Worm (Caenorhabditis elegans): Measurements from ENCODE around the gene ZK1037.6.

Gene ZK1037.6

DNA sequence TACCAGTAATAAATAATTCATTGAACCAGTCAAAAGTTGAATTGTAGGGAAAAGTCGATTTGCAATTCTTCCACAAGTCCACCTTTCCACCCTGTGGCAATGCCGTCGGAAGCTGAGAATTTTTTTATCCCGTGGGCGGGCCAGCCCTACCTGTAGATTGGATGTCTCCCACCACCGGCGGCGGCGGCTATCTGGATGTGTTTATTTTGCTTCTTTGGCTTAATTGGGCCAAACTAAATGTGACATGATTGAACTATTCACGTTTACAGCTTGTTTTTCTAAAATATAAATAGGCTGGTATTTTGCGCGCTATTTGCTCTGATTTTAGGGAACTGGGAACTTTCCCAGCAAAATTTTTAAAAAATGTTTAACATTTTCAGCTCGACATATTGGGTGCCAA is 16.9 kb upstream of the ZK1037.6 start, which contains the start of gene wrt-8:
TSS of gene wrt-8 (minus strand) at position 101 of the 400 bp plus-strand sequence.
- TF ChIP-seq mep-1 (tag; optimal IDR thresholded peaks at IDR 0.05): no peak
- TF ChIP-seq fkh-10 (GFP tag; optimal IDR thresholded peaks at IDR 0.05): no peak
- no peak for TF ChIP-seq lsy-2 (tag; optimal IDR thresholded peaks at IDR 0.05)
- no peak for TF ChIP-seq C34B4.2 (tag; optimal IDR thresholded peaks at IDR 0.05)
- TF ChIP-seq Y116A8C.19 (tag; optimal IDR thresholded peaks at IDR 0.05; ENCODE audit: borderline replicate concordance): no peak
- TF ChIP-seq zag-1 (tag; optimal IDR thresholded peaks at IDR 0.05): no peak
- no peak for TF ChIP-seq mdl-1 (tag; optimal IDR thresholded peaks at IDR 0.05)

DNA sequence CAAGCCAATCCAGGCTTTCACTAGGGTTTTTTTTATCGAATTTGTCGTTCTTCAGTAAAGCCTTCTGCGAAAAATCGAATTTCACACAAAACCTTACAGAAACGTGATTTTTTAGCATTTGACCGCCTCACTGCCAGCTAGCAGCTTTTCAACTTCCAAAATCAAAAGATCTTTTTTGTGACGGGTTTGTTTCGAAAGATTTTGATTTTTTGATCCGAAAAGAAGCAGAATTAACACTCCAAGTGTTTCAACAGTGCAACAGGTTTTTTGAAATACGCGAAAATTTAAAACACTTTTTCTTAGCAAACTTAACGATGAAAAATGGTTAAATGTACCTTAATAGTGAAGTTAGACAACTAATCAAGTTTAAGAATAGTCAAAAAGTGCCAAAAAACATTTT is 13.8 kb upstream of the ZK1037.6 start, which contains the start of gene clec-229:
TSS of gene clec-229 (minus strand) at position 101 of the 400 bp plus-strand sequence.
- TF ChIP-seq nhr-71 (tag; optimal IDR thresholded peaks at IDR 0.05) (no peak), nhr-76 (tag; optimal IDR thresholded peaks at IDR 0.05) (no peak), zip-4 (GFP tag; optimal IDR thresholded peaks at IDR 0.05) (no peak), ztf-11 (tag; optimal IDR thresholded peaks at IDR 0.05) (no peak), sox-4 (tag; optimal IDR thresholded peaks at IDR 0.05) (no peak), vab-15 (tag; optimal IDR thresholded peaks at IDR 0.05) (no peak), ceh-63 (GFP tag; optimal IDR thresholded peaks at IDR 0.05) (no peak), elt-3 (tag; optimal IDR thresholded peaks at IDR 0.05) (no peak), ceh-8 (GFP tag; optimal IDR thresholded peaks at IDR 0.05) (no peak), rnt-1 (tag; optimal IDR thresholded peaks at IDR 0.05) (no peak), nhr-84 (tag; optimal IDR thresholded peaks at IDR 0.05) (no peak), mdl-1 (tag; optimal IDR thresholded peaks at IDR 0.05) (no peak), jun-1 (tag; optimal IDR thresholded peaks at IDR 0.05) (no peak), unc-30 (tag; optimal IDR thresholded peaks at IDR 0.05) (no peak), mab-9 (GFP tag; IDR thresholded peaks at IDR 0.05) (no peak), C04F5.9 (tag; optimal IDR thresholded peaks at IDR 0.05) (no peak), F16B12.6 (tag; optimal IDR thresholded peaks at IDR 0.05) (no peak), ztf-4 (tag; optimal IDR thresholded peaks at IDR 0.05) (no peak)

DNA sequence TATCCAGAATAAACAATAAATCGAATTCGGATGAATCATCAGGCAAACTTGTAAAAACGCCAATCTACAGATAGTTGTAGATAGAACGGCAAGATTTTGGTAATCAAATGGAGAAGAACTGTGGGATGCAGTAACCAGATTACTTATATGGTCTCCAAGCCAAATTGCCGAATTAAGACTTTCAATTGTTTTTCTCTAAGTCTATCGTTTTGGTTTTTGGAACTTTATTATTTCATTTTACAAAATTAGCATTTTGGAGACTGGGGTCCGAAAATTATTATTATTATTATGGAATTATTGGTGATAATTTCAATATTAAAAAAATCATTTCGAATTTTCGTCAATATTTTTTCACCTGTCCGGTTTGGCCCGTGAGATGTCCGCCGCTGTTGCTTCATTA is 11.8 kb upstream of the ZK1037.6 start, which contains the start of gene clec-228:
TSS of gene clec-228 (minus strand) at position 101 of the 400 bp plus-strand sequence.
- TF ChIP-seq fkh-10 (GFP tag; optimal IDR thresholded peaks at IDR 0.05) (no peak), efl-3 (GFP tag; optimal IDR thresholded peaks at IDR 0.05) (no peak)

DNA sequence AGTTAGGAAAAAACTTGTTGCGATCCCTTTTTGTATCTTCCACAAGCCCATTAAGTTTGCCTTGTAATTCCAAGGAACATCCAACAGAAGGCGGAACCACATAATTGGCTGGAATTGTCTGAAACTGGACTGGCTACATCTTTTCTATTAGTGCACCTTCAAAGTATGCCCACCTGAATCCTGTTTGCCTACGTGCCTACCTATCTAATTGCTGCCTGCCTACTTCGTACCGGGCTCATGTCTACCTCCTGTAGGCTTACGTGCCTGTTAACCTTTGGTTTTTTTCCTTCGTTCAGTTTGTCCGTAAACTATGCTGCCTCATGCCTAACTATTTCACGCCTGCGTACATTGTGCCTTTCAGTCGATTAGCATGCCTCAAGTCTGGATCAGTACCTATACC is 9.8 kb upstream of the ZK1037.6 start, which contains the start of gene wrt-7:
TSS of gene wrt-7 (minus strand) at position 101 of the 400 bp plus-strand sequence.
- TF ChIP-seq pax-3 (tag; optimal IDR thresholded peaks at IDR 0.05) (peak; percentile 21), sptf-1 (tag; optimal IDR thresholded peaks at IDR 0.05) (no peak), fkh-8 (tag; optimal IDR thresholded peaks at IDR 0.05) (no peak)

DNA sequence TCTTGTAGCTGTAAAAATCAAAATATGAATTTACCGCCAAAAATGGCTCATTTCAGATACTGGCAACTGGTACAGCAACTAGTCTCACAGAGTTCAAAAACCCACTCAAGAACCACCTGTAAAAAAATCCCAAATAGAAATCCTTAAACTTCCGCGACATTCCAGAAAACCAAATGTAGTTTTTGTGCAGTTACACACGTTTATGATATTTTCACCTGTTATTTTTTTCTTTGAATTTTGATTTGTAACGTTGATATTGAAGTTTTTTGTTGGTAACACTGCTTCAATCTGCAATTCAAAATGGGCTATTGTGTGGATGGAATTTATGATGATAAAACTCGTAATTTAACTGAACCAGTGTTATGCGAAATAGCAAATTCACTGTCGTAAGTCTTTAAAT is 5.3 kb upstream of the ZK1037.6 start, which contains the start of gene srw-113:
TSS of gene srw-113 (plus strand) at position 301 of the 400 bp plus-strand sequence.
- TF ChIP-seq efl-1 (optimal IDR thresholded peaks at IDR 0.05): no peak
- peak in 1 of 2 experiments; percentile 13 for TF ChIP-seq efl-1 (GFP tag; optimal IDR thresholded peaks at IDR 0.05 in 1 of 2)
- no peak for TF ChIP-seq ceh-88 (GFP tag; IDR thresholded peaks at IDR 0.05)

DNA sequence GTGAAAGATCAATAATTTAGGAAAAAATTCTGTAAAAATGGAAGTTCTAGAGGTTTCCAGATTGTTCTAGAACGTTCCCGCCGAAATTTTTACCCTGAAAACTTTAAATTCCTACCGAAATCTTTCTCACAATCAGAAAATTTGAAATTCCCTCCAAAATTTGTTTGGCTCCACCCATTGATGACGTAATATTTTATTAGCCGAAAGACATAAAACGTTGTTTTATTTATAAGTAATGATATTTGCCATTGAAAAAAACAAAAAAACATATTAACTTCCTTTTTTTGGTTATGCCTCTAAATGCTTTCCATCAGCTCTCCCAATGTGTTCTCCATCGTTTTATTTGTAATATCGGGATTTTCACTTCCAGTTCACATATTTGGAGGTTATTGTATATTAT is 2.7 kb upstream of the ZK1037.6 start, which contains the start of gene srh-295:
TSS of gene srh-295 (plus strand) at position 301 of the 400 bp plus-strand sequence.
- TF ChIP-seq ceh-90 (tag; optimal IDR thresholded peaks at IDR 0.05) (no peak), nhr-77 (tag; optimal IDR thresholded peaks at IDR 0.05) (no peak), dpl-1 (GFP tag; optimal IDR thresholded peaks at IDR 0.05) (no peak)
